Worm (Caenorhabditis elegans): ENCODE results near the gene kin-18.

kin-18 gene

ce11 chrIII:6110187-6110586, 8.2 kb upstream of the kin-18 start:
- TF ChIP-seq hlh-1 (tag; optimal IDR thresholded peaks at IDR 0.05) (no peak), blmp-1 (tag; optimal IDR thresholded peaks at IDR 0.05) (no peak), sem-2 (GFP tag; optimal IDR thresholded peaks at IDR 0.05) (no peak), lin-13 (tag; optimal IDR thresholded peaks at IDR 0.05) (no peak), pha-4 (tag; optimal IDR thresholded peaks at IDR 0.05) (no peak), ces-1 (GFP tag; optimal IDR thresholded peaks at IDR 0.05) (peak; percentile 88), tbx-8 (GFP tag; optimal IDR thresholded peaks at IDR 0.05) (no peak), mls-2 (tag; optimal IDR thresholded peaks at IDR 0.05) (no peak)

- TF ChIP-seq ces-1 (GFP tag; optimal IDR thresholded peaks at IDR 0.05) (peak; percentile 73), nhr-76 (tag; optimal IDR thresholded peaks at IDR 0.05) (no peak), lin-13 (tag; optimal IDR thresholded peaks at IDR 0.05) (no peak), nhr-237 (tag; optimal IDR thresholded peaks at IDR 0.05) (no peak), unc-62 (GFP tag; optimal IDR thresholded peaks at IDR 0.05) (no peak), zip-8 (tag; optimal IDR thresholded peaks at IDR 0.05) (no peak), lsy-2 (tag; optimal IDR thresholded peaks at IDR 0.05) (peak; percentile 53), mep-1 (tag; optimal IDR thresholded peaks at IDR 0.05) (peak; percentile 19), mls-2 (tag; optimal IDR thresholded peaks at IDR 0.05) (no peak), drap-1 (GFP tag; optimal IDR thresholded peaks at IDR 0.05) (no peak), mab-5 (tag; optimal IDR thresholded peaks at IDR 0.05) (no peak), flh-1 (GFP tag; optimal IDR thresholded peaks at IDR 0.05) (no peak), nhr-28 (tag; optimal IDR thresholded peaks at IDR 0.05) (no peak), cnd-1 (tag; optimal IDR thresholded peaks at IDR 0.05) (no peak), nhr-2 (tag; optimal IDR thresholded peaks at IDR 0.05) (no peak), ceh-83 (GFP tag; optimal IDR thresholded peaks at IDR 0.05) (no peak)
Measured at ce11 chrIII:6116281-6116886, 2.0 kb upstream of the kin-18 start, which contains the start of gene nmt-1. Gene nmt-1, minus strand, starts transcription at chrIII:6116331.

ce11 chrIII:6116981-6117380, 1.4 kb upstream of the kin-18 start:
- TF ChIP-seq ceh-39 (tag; optimal IDR thresholded peaks at IDR 0.05): no peak
- no peak for TF ChIP-seq tbx-8 (GFP tag; optimal IDR thresholded peaks at IDR 0.05)
- TF ChIP-seq unc-120 (tag; optimal IDR thresholded peaks at IDR 0.05; ENCODE audit: poor library complexity, severe bottlenecking): no peak
- TF ChIP-seq lin-13 (tag; optimal IDR thresholded peaks at IDR 0.05): no peak
- TF ChIP-seq nhr-237 (tag; optimal IDR thresholded peaks at IDR 0.05): no peak
- no peak for TF ChIP-seq ceh-83 (GFP tag; optimal IDR thresholded peaks at IDR 0.05)

ce11 chrIII:6120990-6121389, 2.6 kb downstream of the kin-18 start:
- TF ChIP-seq ztf-11 (tag; optimal IDR thresholded peaks at IDR 0.05) (no peak), elt-3 (tag; optimal IDR thresholded peaks at IDR 0.05) (no peak)

ce11 chrIII:6123647-6124046, 5.2 kb downstream of the kin-18 start:
- TF ChIP-seq unc-39 (tag; optimal IDR thresholded peaks at IDR 0.05) (no peak), unc-120 (tag; optimal IDR thresholded peaks at IDR 0.05; ENCODE audit: poor library complexity, severe bottlenecking) (peak; percentile 1)

- TF ChIP-seq blmp-1 (tag; optimal IDR thresholded peaks at IDR 0.05) (no peak), elt-1 (tag; optimal IDR thresholded peaks at IDR 0.05; ENCODE audit: borderline replicate concordance, insufficient read depth) (peak; percentile 91), sptf-1 (tag; optimal IDR thresholded peaks at IDR 0.05) (no peak), ceh-43 (GFP tag; optimal IDR thresholded peaks at IDR 0.05) (no peak)
Measured at ce11 chrIII:6132068-6132467, 13.6 kb downstream of the kin-18 start.

ce11 chrIII:6133389-6133789, 15.0 kb downstream of the kin-18 start:
- TF ChIP-seq tbx-8 (GFP tag; optimal IDR thresholded peaks at IDR 0.05): peak; percentile 32
- TF ChIP-seq ceh-83 (GFP tag; optimal IDR thresholded peaks at IDR 0.05): peak; percentile 26
- peak; percentile 88 for TF ChIP-seq sptf-1 (tag; optimal IDR thresholded peaks at IDR 0.05)
- peak; percentile 77 for TF ChIP-seq drap-1 (GFP tag; optimal IDR thresholded peaks at IDR 0.05)
- TF ChIP-seq ham-2 (GFP tag; optimal IDR thresholded peaks at IDR 0.05): peak; percentile 9
- peak; percentile 81 for TF ChIP-seq M03D4.4 (tag; optimal IDR thresholded peaks at IDR 0.05)
- TF ChIP-seq cnd-1 (tag; optimal IDR thresholded peaks at IDR 0.05): peak; percentile 83
- peak; percentile 23 for TF ChIP-seq flh-1 (GFP tag; optimal IDR thresholded peaks at IDR 0.05)
- peak; percentile 26 for TF ChIP-seq bed-3 (GFP tag; optimal IDR thresholded peaks at IDR 0.05)
- TF ChIP-seq sem-2 (GFP tag; optimal IDR thresholded peaks at IDR 0.05): peak; percentile 63
- peak; percentile 53 for TF ChIP-seq ceh-43 (GFP tag; optimal IDR thresholded peaks at IDR 0.05)
- TF ChIP-seq mls-2 (tag; optimal IDR thresholded peaks at IDR 0.05): peak; percentile 70
- peak; percentile 56 for TF ChIP-seq lin-32 (GFP tag; optimal IDR thresholded peaks at IDR 0.05)

Data from whole organism, mixed stage, embryonic.